Fruit fly (Drosophila melanogaster): Measurements from ENCODE around the gene Hsp68.

Gene Hsp68

dm6 chr3R:24031825-24032523, 25.1 kb downstream of the Hsp68 start, which contains the start of the genes KrT95D and Mettl3 (continued):
- no peak for TF ChIP-seq repo (GFP tag; optimal IDR thresholded peaks at IDR 0.05)
- peak; percentile 80 for TF ChIP-seq pzg (GFP tag; optimal IDR thresholded peaks at IDR 0.05)
- no peak for TF ChIP-seq Bdp1 (GFP tag; optimal IDR thresholded peaks at IDR 0.05)
- TF ChIP-seq onecut (GFP tag; IDR thresholded peaks at IDR 0.05) = peak; percentile 21; the same call in 1 of the 2 replicates
- peak; percentile 83 for TF ChIP-seq CG10267 (tag; optimal IDR thresholded peaks at IDR 0.05)
- TF ChIP-seq Hsf (GFP tag; optimal IDR thresholded peaks at IDR 0.05) = peak; percentile 4
- TF ChIP-seq CG42726 (GFP tag; IDR thresholded peaks at IDR 0.05; ENCODE audit: partially characterized antibody) = no peak
- peak; percentile 24; the same call in 2 of the 3 replicates for TF ChIP-seq CG16813 (GFP tag; IDR thresholded peaks at IDR 0.05; ENCODE audit: partially characterized antibody)
- no peak for TF ChIP-seq CG18262 (tag; optimal IDR thresholded peaks at IDR 0.05)
- TF ChIP-seq CG10543 (GFP tag; optimal IDR thresholded peaks at IDR 0.05) = peak; percentile 12
- TF ChIP-seq CG8089 (GFP tag; optimal IDR thresholded peaks at IDR 0.05) = no peak
- TF ChIP-seq CG10959 (GFP tag; IDR thresholded peaks at IDR 0.05) = no peak
- no peak for TF ChIP-seq Nf-YA (GFP tag; IDR thresholded peaks at IDR 0.05)
- no peak for TF ChIP-seq CG6854 (GFP tag; optimal IDR thresholded peaks at IDR 0.05)
- TF ChIP-seq E2f2 (GFP tag; IDR thresholded peaks at IDR 0.05) = peak; percentile 56
- TF ChIP-seq hkb (optimal IDR thresholded peaks at IDR 0.05) = peak; percentile 32
- TF ChIP-seq hkb (GFP tag; IDR thresholded peaks at IDR 0.05) = no peak
- TF ChIP-seq sna (GFP tag; IDR thresholded peaks at IDR 0.05; ENCODE audit: partially characterized antibody) = 0 out of 2 replicates have a peak, but pooled peaks have one; percentile 11
- TF ChIP-seq lilli (GFP tag; optimal IDR thresholded peaks at IDR 0.05) = peak; percentile 15

dm6 chr3R:24031019-24031824, 25.9 kb downstream of the Hsp68 start:
- TF ChIP-seq CG4617 (GFP tag; optimal IDR thresholded peaks at IDR 0.05; ENCODE audit: borderline replicate concordance) (peak; percentile 46), HLH54F (GFP tag; optimal IDR thresholded peaks at IDR 0.05) (no peak), CG7372 (GFP tag; IDR thresholded peaks at IDR 0.05) (peak; percentile 25; the same call in 1 of the 2 replicates), CG6689 (GFP tag; IDR thresholded peaks at IDR 0.05) (0 out of 2 replicates have a peak, but pooled peaks have one; percentile 5), zfh1 (GFP tag; IDR thresholded peaks at IDR 0.05) (peak; percentile 24; the same call in 1 of the 3 replicates), Dll (GFP tag; IDR thresholded peaks at IDR 0.05; ENCODE audit: partially characterized antibody) (peak; percentile 37; the same call in 1 of the 4 replicates), gfzf (GFP tag; optimal IDR thresholded peaks at IDR 0.05) (no peak), Eip74EF (GFP tag; optimal IDR thresholded peaks at IDR 0.05) (peak in 1 of 2 experiments; percentile 57), CG6813 (GFP tag; optimal IDR thresholded peaks at IDR 0.05) (peak; percentile 50), CG34224 (GFP tag; IDR thresholded peaks at IDR 0.05; ENCODE audit: partially characterized antibody) (no peak), chn (GFP tag; optimal IDR thresholded peaks at IDR 0.05) (peak; percentile 2), CG12299 (tag; optimal IDR thresholded peaks at IDR 0.05) (peak; percentile 26), CG12104 (GFP tag; optimal IDR thresholded peaks at IDR 0.05) (no peak), Jarid2 (GFP tag; optimal IDR thresholded peaks at IDR 0.05) (peak; percentile 86), Sin3A (optimal IDR thresholded peaks at IDR 0.05) (no peak), cas (GFP tag; IDR thresholded peaks at IDR 0.05) (0 out of 2 replicates have a peak, but pooled peaks have one; percentile 22), CG32767 (GFP tag; IDR thresholded peaks at IDR 0.05) (0 out of 2 replicates have a peak, but pooled peaks have one; percentile 32), CG13296 (GFP tag; optimal IDR thresholded peaks at IDR 0.05) (peak; percentile 1), Blimp-1 (GFP tag; optimal IDR thresholded peaks at IDR 0.05) (peak; percentile 24), bsh (GFP tag; optimal IDR thresholded peaks at IDR 0.05) (peak in 1 of 2 experiments; percentile 29), CG2712 (tag; optimal IDR thresholded peaks at IDR 0.05) (no peak), Spps (tag; optimal IDR thresholded peaks at IDR 0.05) (peak; percentile 3), Atf6 (GFP tag; IDR thresholded peaks at IDR 0.05) (peak; percentile 47; the same call in 1 of the 2 replicates), rib (GFP tag; IDR thresholded peaks at IDR 0.05) (peak; percentile 98), zf30C (GFP tag; optimal IDR thresholded peaks at IDR 0.05) (peak; percentile 80), org-1 (GFP tag; optimal IDR thresholded peaks at IDR 0.05) (no peak), nerfin-2 (GFP tag; IDR thresholded peaks at IDR 0.05; ENCODE audit: partially characterized antibody) (no peak)

All from whole organism, embryonic.